Worm (Caenorhabditis elegans) whole organism, early embryonic: ENCODE data around the gene ras-1.

Source experiments
- B0310.2 ChIP-seq: sonication (generic microtip); optimal IDR thresholded peaks from 2 replicates; lab custom pipeline; 2016; ENCODE audit warnings: mild to moderate bottlenecking, missing genetic modification characterization, missing compliant biosample characterization
- F13C5.2 ChIP-seq: sonication (generic microtip); optimal IDR thresholded peaks from 2 replicates; lab custom pipeline; 2017; ENCODE audit warnings: mild to moderate bottlenecking, missing genetic modification characterization, inconsistent platforms, missing compliant biosample characterization
- aly-1 ChIP-seq: sonication (generic microtip); optimal IDR thresholded peaks from 2 replicates; lab custom pipeline; 2016; ENCODE audit warnings: missing genetic modification characterization, missing compliant biosample characterization
- ama-1 ChIP-seq: fragments of 150-350 bp; optimal IDR thresholded peaks from 2 replicates; lab custom pipeline; 2014
- ceh-13 ChIP-seq: fragments of 200-800 bp; sonication (Bioruptor generic); optimal IDR thresholded peaks from 2 replicates; lab custom pipeline; 2018; ENCODE audit warnings: mild to moderate bottlenecking, missing genetic modification characterization, missing compliant biosample characterization
- ceh-36 ChIP-seq: sonication (generic microtip); optimal IDR thresholded peaks from 2 replicates; lab custom pipeline; 2016; ENCODE audit warnings: missing genetic modification characterization, inconsistent platforms, missing compliant biosample characterization
- ets-7 ChIP-seq: sonication (generic microtip); optimal IDR thresholded peaks from 2 replicates; lab custom pipeline; 2016; ENCODE audit warnings: missing genotype, missing genetic modification characterization, missing compliant biosample characterization
- flt-1 ChIP-seq: fragments of 200-800 bp; sonication (Bioruptor generic); IDR thresholded peaks from 2 replicates; pipeline ENCODE4 v1.3.6; 2022; ENCODE audit warnings: missing genetic modification characterization, missing compliant biosample characterization
- hmbx-1 ChIP-seq: sonication (generic microtip); optimal IDR thresholded peaks from 2 replicates; lab custom pipeline; 2016; ENCODE audit warnings: mild to moderate bottlenecking, missing genetic modification characterization, missing compliant biosample characterization
- hmg-4 ChIP-seq: fragments of 200-800 bp; sonication (Bioruptor generic); optimal IDR thresholded peaks from 2 replicates; lab custom pipeline; 2018; ENCODE audit warnings: mild to moderate bottlenecking, missing genetic modification characterization, missing compliant biosample characterization
- hnd-1 ChIP-seq: sonication (generic microtip); optimal IDR thresholded peaks from 2 replicates; lab custom pipeline; 2016; ENCODE audit warnings: missing genetic modification characterization, missing compliant biosample characterization
- pes-1 ChIP-seq: fragments of 200-800 bp; sonication (Bioruptor generic); IDR thresholded peaks from 2 replicates; pipeline ENCODE4 v1.3.6; 2022; ENCODE audit warnings: missing genetic modification reagents, missing genetic modification characterization, missing compliant biosample characterization
- scrt-1 ChIP-seq: fragments of 200-800 bp; sonication (Bioruptor generic); IDR thresholded peaks from 2 replicates; pipeline ENCODE4 v1.3.6; 2022; ENCODE audit warnings: missing genetic modification characterization, missing compliant biosample characterization
- sea-1 ChIP-seq: fragments of 200-800 bp; sonication (Bioruptor generic); conservative IDR thresholded peaks from 2 replicates; pipeline ENCODE4 v1.3.6; 2022; ENCODE audit warnings: missing genetic modification characterization, missing compliant biosample characterization
- tbx-11 ChIP-seq: fragments of 200-800 bp; sonication (Bioruptor generic); IDR thresholded peaks from 2 replicates; pipeline ENCODE4 v1.3.6; 2022; ENCODE audit warnings: missing genetic modification characterization, missing compliant biosample characterization
- tbx-37 ChIP-seq: fragments of 200-800 bp; sonication (Bioruptor generic); conservative IDR thresholded peaks from 2 replicates; pipeline ENCODE4 v1.3.6; 2022; ENCODE audit warnings: missing genetic modification reagents, missing genetic modification characterization, missing compliant biosample characterization
- tra-4 ChIP-seq: sonication (generic microtip); optimal IDR thresholded peaks from 2 replicates; lab custom pipeline; 2017; ENCODE audit warnings: missing genetic modification characterization, missing compliant biosample characterization

Gene ras-1

DNA sequence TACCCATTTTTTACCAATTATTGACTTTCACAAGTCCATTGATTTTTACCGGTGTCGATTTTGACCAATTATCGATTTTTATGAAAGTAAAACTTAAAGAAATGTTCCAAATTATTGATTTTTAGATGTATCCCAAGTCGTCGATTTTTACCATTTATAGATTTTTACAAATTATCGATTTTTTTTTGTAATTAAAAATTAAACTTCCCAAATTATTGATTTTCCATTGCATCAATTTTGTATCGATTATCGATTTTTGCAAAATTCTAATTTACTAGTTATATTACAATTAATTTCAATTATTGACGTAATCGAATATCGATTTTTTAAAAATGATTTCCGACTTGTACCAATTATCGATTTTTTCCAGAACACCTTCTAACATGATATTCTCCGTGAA lies 48.9 kb downstream of the ras-1 start, which contains the start of gene sre-50:
Gene sre-50, plus strand, starts transcription at position 384 of the 400 bp plus-strand sequence.
- TF ChIP-seq B0310.2 (tag; lab: Kevin White, UChicago) (no peak), F13C5.2 (tag; lab: Kevin White, UChicago) (no peak), tbx-11 (no peak), hmg-4 (GFP tag; lab: Kevin White, UChicago) (no peak), ama-1 (lab: Kevin White, UChicago) (no peak), sea-1 (GFP tag; lab: Robert Waterston, UW) (no peak), hnd-1 (no peak), aly-1 (tag; lab: Kevin White, UChicago) (no peak), ets-7 (no peak), pes-1 (GFP tag; lab: Robert Waterston, UW) (no peak), tbx-37 (GFP tag; lab: Robert Waterston, UW) (no peak), ceh-13 (no peak), scrt-1 (no peak), hmbx-1 (tag; lab: Kevin White, UChicago) (no peak), ceh-36 (no peak), tra-4 (tag; lab: Kevin White, UChicago) (no peak)

DNA sequence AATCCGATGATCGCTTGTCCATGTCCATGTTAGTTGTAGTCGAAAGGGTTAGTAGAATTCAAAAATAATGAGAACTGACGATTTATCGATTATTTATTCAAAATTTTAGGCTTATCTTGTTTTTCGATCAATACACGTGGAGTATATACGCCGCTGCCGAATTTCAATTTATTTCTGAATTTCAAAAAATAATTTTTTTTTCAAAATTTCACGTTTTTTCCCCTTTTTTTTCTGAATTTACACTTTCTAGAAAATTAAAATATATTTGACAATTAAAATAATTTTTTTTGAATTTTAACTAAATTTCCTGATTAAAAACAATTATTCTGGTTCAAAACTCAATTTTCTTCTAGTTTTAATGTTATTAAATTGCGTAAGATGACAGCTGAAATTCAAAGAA lies 49.7 kb downstream of the ras-1 start, which contains the start of gene C50E10.1:
Gene C50E10.1, minus strand, starts transcription at position 101 of the 400 bp plus-strand sequence.
- no peak for TF ChIP-seq aly-1 (tag; lab: Kevin White, UChicago)
- no peak for TF ChIP-seq hmg-4 (GFP tag; lab: Kevin White, UChicago)
- no peak for TF ChIP-seq flt-1 (GFP tag; lab: Robert Waterston, UW)
- no peak for TF ChIP-seq F13C5.2 (tag; lab: Kevin White, UChicago)
- no peak for TF ChIP-seq sea-1 (GFP tag; lab: Robert Waterston, UW)
- no peak for TF ChIP-seq scrt-1
- no peak for TF ChIP-seq ets-7
- TF ChIP-seq ceh-13: no peak
- TF ChIP-seq tbx-11: no peak
- no peak for TF ChIP-seq hmbx-1 (tag; lab: Kevin White, UChicago)
- no peak for TF ChIP-seq B0310.2 (tag; lab: Kevin White, UChicago)
- TF ChIP-seq hnd-1: no peak

DNA sequence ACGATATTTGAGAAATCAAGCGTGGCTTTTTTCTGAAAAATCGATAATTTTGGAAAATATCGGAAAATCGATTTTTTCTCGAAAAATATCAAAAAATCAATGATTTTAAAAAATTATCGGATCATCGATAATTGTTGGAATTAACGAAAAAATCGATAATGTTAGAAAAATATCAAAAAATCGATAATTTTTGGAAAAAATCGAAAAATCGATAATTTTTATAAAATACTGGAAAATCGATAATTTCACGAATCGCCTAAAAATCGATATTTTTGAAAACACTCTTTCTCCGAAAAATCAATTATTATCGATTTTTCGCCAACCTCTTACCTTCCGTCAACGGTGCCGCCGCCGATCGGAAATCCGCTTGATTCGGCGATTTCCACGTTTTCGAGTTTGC lies 50.8 kb downstream of the ras-1 start:
- TF ChIP-seq sea-1 (GFP tag; lab: Robert Waterston, UW) (no peak), ets-7 (no peak), pes-1 (GFP tag; lab: Robert Waterston, UW) (no peak), B0310.2 (tag; lab: Kevin White, UChicago) (no peak), tbx-11 (no peak), hmg-4 (GFP tag; lab: Kevin White, UChicago) (no peak), hnd-1 (no peak), F13C5.2 (tag; lab: Kevin White, UChicago) (no peak), hmbx-1 (tag; lab: Kevin White, UChicago) (no peak), ceh-36 (no peak), aly-1 (tag; lab: Kevin White, UChicago) (no peak), ama-1 (lab: Kevin White, UChicago) (no peak), tra-4 (tag; lab: Kevin White, UChicago) (no peak), scrt-1 (no peak), tbx-37 (GFP tag; lab: Robert Waterston, UW) (no peak)

DNA sequence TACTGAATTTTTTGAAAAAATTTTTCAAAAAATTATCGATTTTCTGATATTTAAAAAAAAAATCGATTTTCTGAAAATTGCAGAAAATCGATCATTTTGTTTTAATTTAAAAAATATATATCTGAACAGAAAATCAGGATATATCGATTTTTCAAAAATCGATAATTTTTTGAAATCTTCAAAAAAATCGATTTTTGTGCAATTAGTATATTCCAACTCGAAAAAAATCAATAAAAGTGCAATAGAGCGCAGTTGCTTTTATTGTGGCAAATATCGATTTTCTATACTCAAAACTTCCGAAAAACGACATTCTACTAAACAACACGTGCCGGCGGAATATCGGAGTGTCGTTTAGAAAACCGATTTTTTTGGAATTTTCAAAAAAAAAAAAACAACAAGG lies 51.4 kb downstream of the ras-1 start:
- no peak for TF ChIP-seq B0310.2 (tag; lab: Kevin White, UChicago)
- TF ChIP-seq ama-1 (lab: Kevin White, UChicago): no peak
- no peak for TF ChIP-seq ceh-13
- TF ChIP-seq ceh-36: no peak
- TF ChIP-seq sea-1 (GFP tag; lab: Robert Waterston, UW): no peak
- no peak for TF ChIP-seq ets-7
- TF ChIP-seq tra-4 (tag; lab: Kevin White, UChicago): no peak
- no peak for TF ChIP-seq pes-1 (GFP tag; lab: Robert Waterston, UW)
- no peak for TF ChIP-seq aly-1 (tag; lab: Kevin White, UChicago)
- TF ChIP-seq hnd-1: no peak
- TF ChIP-seq F13C5.2 (tag; lab: Kevin White, UChicago): no peak
- TF ChIP-seq tbx-11: no peak
- no peak for TF ChIP-seq flt-1 (GFP tag; lab: Robert Waterston, UW)

DNA sequence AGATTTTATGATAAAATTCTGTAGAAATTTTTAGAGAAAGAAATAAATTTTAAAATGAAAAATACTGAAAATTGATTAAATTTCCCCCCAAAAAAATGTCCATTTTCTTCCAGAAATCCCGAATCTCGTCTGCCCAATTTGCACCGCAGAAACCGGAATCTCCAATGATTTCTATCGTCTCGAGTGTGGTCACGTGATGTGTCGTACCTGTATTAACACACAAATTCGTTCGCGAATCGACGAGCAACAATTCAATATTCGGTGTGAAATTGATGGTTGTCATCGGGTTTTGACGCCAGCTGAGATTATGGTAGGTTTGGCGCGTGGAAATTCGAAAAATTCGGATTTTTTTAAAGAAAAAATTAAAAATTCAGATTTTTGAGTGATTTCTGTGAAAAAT lies 55.5 kb downstream of the ras-1 start:
- TF ChIP-seq sea-1 (GFP tag; lab: Robert Waterston, UW): no peak
- no peak for TF ChIP-seq tra-4 (tag; lab: Kevin White, UChicago)
- no peak for TF ChIP-seq scrt-1
- TF ChIP-seq ama-1 (lab: Kevin White, UChicago): no peak
- no peak for TF ChIP-seq ets-7
